Worm (Caenorhabditis elegans) whole organism, L1 larva: ENCODE measurements around the gene math-14.
A peak's percentile ranks its signal among the peaks of the same experiment; 100 is the strongest.

Experiments
- C34B4.2 ChIP-seq: sonication (generic microtip); optimal IDR thresholded peaks from 2 replicates; lab custom pipeline; 2017; ENCODE audit warnings: mild to moderate bottlenecking, missing genetic modification characterization, missing compliant biosample characterization
- Y116A8C.19 ChIP-seq: sonication (generic microtip); optimal IDR thresholded peaks from 2 replicates; lab custom pipeline; 2016; ENCODE audit warnings: missing compliant biosample characterization, missing genetic modification characterization, borderline replicate concordance
- aha-1 ChIP-seq: fragments of 150-350 bp; optimal IDR thresholded peaks from 2 replicates; lab custom pipeline; 2014; ENCODE audit warnings: missing biosample characterization, missing genetic modification characterization
- alr-1 ChIP-seq: fragments of 200-800 bp; sonication (Bioruptor generic); optimal IDR thresholded peaks from 2 replicates; lab custom pipeline; 2018; ENCODE audit warnings: borderline replicate concordance, mild to moderate bottlenecking, missing genetic modification characterization, missing compliant biosample characterization
- blmp-1 ChIP-seq: fragments of 150-350 bp; optimal IDR thresholded peaks from 2 replicates; lab custom pipeline; 2014; ENCODE audit warnings: missing biosample characterization, missing genetic modification characterization
- ceh-8 ChIP-seq: fragments of 200-800 bp; sonication (Bioruptor generic); optimal IDR thresholded peaks from 2 replicates; lab custom pipeline; 2018; ENCODE audit warnings: mild to moderate bottlenecking, missing genetic modification characterization, moderate library complexity, missing compliant biosample characterization
- ceh-82 ChIP-seq, 3 experiments: fragments of 150-350 bp in 1 of 3; sonication (generic microtip) in 2 of 3; optimal IDR thresholded peaks; 2 replicates each; lab custom pipeline; 2014 to 2017; ENCODE audit warnings: missing biosample characterization in 3 of 3, missing genetic modification characterization in 3 of 3
- ceh-88 ChIP-seq: fragments of 200-800 bp; sonication (Bioruptor generic); IDR thresholded peaks from 2 replicates; pipeline ENCODE4 v1.3.6; 2022; ENCODE audit warnings: missing genetic modification characterization, missing compliant biosample characterization
- dpl-1 ChIP-seq, 3 experiments: fragments of 150-350 bp in 2 of 3; sonication (generic microtip) in 1 of 3; optimal IDR thresholded peaks; 2 replicates each; lab custom pipeline; 2014 to 2017; ENCODE audit warnings: missing biosample characterization in 3 of 3, missing genetic modification characterization in 3 of 3, missing genetic modification reagents in 3 of 3
- dsc-1 ChIP-seq: sonication (generic microtip); optimal IDR thresholded peaks from 2 replicates; lab custom pipeline; 2016; ENCODE audit warnings: mild to moderate bottlenecking, missing genetic modification characterization, missing compliant biosample characterization
- efl-1 ChIP-seq, 4 experiments: fragments of 150-350 bp; optimal IDR thresholded peaks in 3 of 4; peaks in 1 of 4; 1 replicate in 1 of 4; 2 replicates in 3 of 4; lab custom pipeline; 2014; ENCODE audit warnings: missing biosample characterization in 2 of 4, missing genetic modification characterization in 2 of 4, missing genetic modification reagents in 2 of 4
- elt-2 ChIP-seq: sonication (generic microtip); optimal IDR thresholded peaks from 2 replicates; lab custom pipeline; 2016; ENCODE audit warnings: missing genetic modification characterization, mild to moderate bottlenecking, inconsistent platforms, missing compliant biosample characterization, missing genetic modification reagents
- elt-3 ChIP-seq, 6 experiments: fragments of 150-350 bp in 1 of 6; sonication (generic microtip); optimal IDR thresholded peaks; 2 replicates each; lab custom pipeline; 2017 to 2018; ENCODE audit warnings: missing biosample characterization in 6 of 6, missing genetic modification characterization in 6 of 6, inconsistent platforms in 1 of 6
- grh-1 ChIP-seq: fragments of 200-800 bp; sonication (Bioruptor generic); IDR thresholded peaks from 2 replicates; pipeline ENCODE4 v1.3.6; 2022; ENCODE audit warnings: missing genetic modification reagents, missing genetic modification characterization, missing compliant biosample characterization
- lin-14 ChIP-seq: fragments of 200-800 bp; sonication (Bioruptor generic); optimal IDR thresholded peaks from 2 replicates; lab custom pipeline; 2018; ENCODE audit warnings: mild to moderate bottlenecking, missing genetic modification characterization, moderate library complexity, missing compliant biosample characterization
- lin-35 ChIP-seq, 2 experiments: fragments of 150-350 bp; optimal IDR thresholded peaks; 2 replicates each; lab custom pipeline; 2014; ENCODE audit warnings: missing biosample characterization in 2 of 2, missing genetic modification characterization in 2 of 2, missing genetic modification reagents in 2 of 2
- lin-39 ChIP-seq: fragments of 150-350 bp; optimal IDR thresholded peaks from 2 replicates; lab custom pipeline; 2014; ENCODE audit warnings: missing biosample characterization, missing genetic modification reagents, missing genetic modification characterization
- mab-9 ChIP-seq: fragments of 200-800 bp; sonication (Bioruptor generic); IDR thresholded peaks from 2 replicates; pipeline ENCODE4 v1.3.6; 2022; ENCODE audit warnings: missing genetic modification reagents, missing genetic modification characterization, missing compliant biosample characterization
- nhr-19 ChIP-seq: fragments of 200-800 bp; sonication (Bioruptor generic); conservative IDR thresholded peaks from 2 replicates; pipeline ENCODE4 v1.3.6; 2022; ENCODE audit warnings: missing genetic modification characterization, missing compliant biosample characterization
- nhr-47 ChIP-seq: sonication (generic microtip); optimal IDR thresholded peaks from 2 replicates; lab custom pipeline; 2016; ENCODE audit warnings: mild to moderate bottlenecking, missing genetic modification characterization, moderate library complexity, missing compliant biosample characterization
- nhr-76 ChIP-seq: sonication (generic microtip); optimal IDR thresholded peaks from 2 replicates; lab custom pipeline; 2017; ENCODE audit warnings: missing biosample characterization, missing genetic modification characterization
- nhr-84 ChIP-seq: sonication (generic microtip); optimal IDR thresholded peaks from 2 replicates; lab custom pipeline; 2017; ENCODE audit warnings: missing biosample characterization, missing genetic modification characterization
- nhr-90 ChIP-seq: sonication (generic microtip); optimal IDR thresholded peaks from 2 replicates; lab custom pipeline; 2016; ENCODE audit warnings: mild to moderate bottlenecking, missing genetic modification characterization, missing compliant biosample characterization; ENCODE audit not compliant: poor library complexity
- pax-3 ChIP-seq: fragments of 200-800 bp; sonication (Bioruptor generic); optimal IDR thresholded peaks from 2 replicates; lab custom pipeline; 2018; ENCODE audit warnings: mild to moderate bottlenecking, missing genetic modification characterization, moderate library complexity, missing compliant biosample characterization
- pqm-1 ChIP-seq: sonication (generic microtip); optimal IDR thresholded peaks from 3 replicates; lab custom pipeline; 2017; ENCODE audit warnings: missing biosample characterization, missing genetic modification characterization
- skn-1 ChIP-seq: fragments of 150-350 bp; optimal IDR thresholded peaks from 2 replicates; lab custom pipeline; 2014; ENCODE audit warnings: missing biosample characterization, missing genetic modification characterization
- snpc-4 ChIP-seq: fragments of 150-350 bp; optimal IDR thresholded peaks from 2 replicates; lab custom pipeline; 2014; ENCODE audit warnings: missing biosample characterization, missing genetic modification characterization
- tbx-2 ChIP-seq: sonication (generic microtip); optimal IDR thresholded peaks from 2 replicates; lab custom pipeline; 2016; ENCODE audit warnings: missing genetic modification characterization, missing compliant biosample characterization
- tlp-1 ChIP-seq: fragments of 150-350 bp; optimal IDR thresholded peaks from 2 replicates; lab custom pipeline; 2014; ENCODE audit warnings: missing biosample characterization, missing genetic modification characterization
- unc-130 ChIP-seq: fragments of 150-350 bp; optimal IDR thresholded peaks from 2 replicates; lab custom pipeline; 2017; ENCODE audit warnings: missing biosample characterization, missing genetic modification characterization, inconsistent platforms
- unc-30 ChIP-seq: sonication (generic microtip); optimal IDR thresholded peaks from 2 replicates; lab custom pipeline; 2017; ENCODE audit warnings: missing biosample characterization, missing genetic modification characterization
- unc-62 ChIP-seq: fragments of 150-350 bp; optimal IDR thresholded peaks from 2 replicates; lab custom pipeline; 2014; ENCODE audit warnings: missing biosample characterization, missing genetic modification reagents, missing genetic modification characterization
- unc-86 ChIP-seq: sonication (generic microtip); optimal IDR thresholded peaks from 2 replicates; lab custom pipeline; 2016; ENCODE audit warnings: missing genetic modification characterization, missing compliant biosample characterization
- xbp-1 ChIP-seq: sonication (generic microtip); optimal IDR thresholded peaks from 2 replicates; lab custom pipeline; 2016; ENCODE audit warnings: missing genetic modification characterization, missing compliant biosample characterization
- zag-1 ChIP-seq: fragments of 150-350 bp; optimal IDR thresholded peaks from 2 replicates; lab custom pipeline; 2014; ENCODE audit warnings: missing biosample characterization, missing genetic modification characterization

math-14 gene

ce11 chrII:1884635-1885034, 15.4 kb downstream of the math-14 start, which contains the start of gene math-6:
Gene math-6 (minus strand): TSS chrII:1884735.
- TF ChIP-seq tbx-2 (tag; lab: Kevin White, UChicago) (no peak), ceh-8 (no peak), dpl-1 (GFP tag; optimal IDR thresholded peaks at IDR 0.05; lab: Kevin White, UChicago) (no peak), aha-1 (tag; lab: Kevin White, UChicago) (no peak), nhr-19 (GFP tag; lab: Robert Waterston, UW) (no peak), dsc-1 (no peak), nhr-47 (no peak), ceh-88 (GFP tag; lab: Robert Waterston, UW) (no peak), grh-1 (GFP tag; lab: Robert Waterston, UW) (no peak), elt-2 (no peak)
- TF ChIP-seq, all 84 proteins: peak for 0

ce11 chrII:1886379-1886778, 17.2 kb downstream of the math-14 start, which contains the start of gene math-7:
Gene math-7 (minus strand): TSS chrII:1886479.
- TF ChIP-seq snpc-4 (tag; lab: Kevin White, UChicago) (no peak), pax-3 (tag; lab: Kevin White, UChicago) (no peak), nhr-90 (no peak), C34B4.2 (no peak), unc-62 (GFP tag; lab: Kevin White, UChicago) (no peak), skn-1 (tag; lab: Kevin White, UChicago) (no peak), unc-86 (no peak), lin-14 (GFP tag; lab: Kevin White, UChicago) (no peak), zag-1 (tag; lab: Kevin White, UChicago) (no peak), elt-3 (tag; optimal IDR thresholded peaks at IDR 0.05; lab: Kevin White, UChicago) (no peak), aha-1 (tag; lab: Kevin White, UChicago) (no peak), Y116A8C.19 (tag; lab: Kevin White, UChicago) (no peak), lin-35 (GFP tag; optimal IDR thresholded peaks at IDR 0.05; lab: Kevin White, UChicago) (no peak), blmp-1 (no peak), nhr-84 (tag; lab: Kevin White, UChicago) (no peak)
- TF ChIP-seq, all 84 proteins: peak for 0

DNA sequence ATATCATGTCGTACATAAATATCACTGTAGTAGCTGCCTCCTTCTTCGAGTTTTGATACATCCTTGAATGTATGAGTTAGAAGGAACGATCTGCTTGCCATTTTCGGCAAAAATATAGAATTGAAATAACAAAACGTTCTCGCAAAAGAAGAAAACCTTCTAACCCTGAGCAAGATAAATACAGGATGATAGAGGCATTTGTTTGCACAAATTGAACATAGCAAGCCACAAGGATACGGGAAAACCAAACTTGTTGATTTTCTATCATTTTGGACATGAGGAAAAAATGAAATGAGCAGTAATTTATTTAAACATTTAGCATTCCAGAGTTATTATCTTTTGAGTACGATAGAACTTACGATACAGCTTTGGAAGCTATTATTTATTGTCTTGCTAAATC, 19.9 kb downstream of the math-14 start, which contains the start of gene math-8:
TSS of gene math-8 (minus strand) at position 101 of the 400 bp plus-strand sequence.
- no peak for TF ChIP-seq unc-30 (tag; lab: Kevin White, UChicago)
- TF ChIP-seq unc-130 (tag; lab: Kevin White, UChicago) = no peak
- no peak for TF ChIP-seq alr-1 (tag; lab: Kevin White, UChicago)
- no peak for TF ChIP-seq mab-9 (GFP tag; lab: Robert Waterston, UW)
- TF ChIP-seq zag-1 (tag; lab: Kevin White, UChicago) = no peak
- TF ChIP-seq aha-1 (tag; lab: Kevin White, UChicago) = no peak
- TF ChIP-seq pqm-1 (tag; lab: Kevin White, UChicago) = no peak
- no peak for TF ChIP-seq tlp-1 (tag; lab: Kevin White, UChicago)
- no peak for TF ChIP-seq C34B4.2
- no peak for TF ChIP-seq nhr-76 (tag; lab: Kevin White, UChicago)
- no peak for TF ChIP-seq lin-39 (tag; lab: Kevin White, UChicago)
- TF ChIP-seq ceh-82 (tag; optimal IDR thresholded peaks at IDR 0.05; lab: Kevin White, UChicago) = no peak
- TF ChIP-seq nhr-84 (tag; lab: Kevin White, UChicago) = no peak
- TF ChIP-seq xbp-1 (tag; lab: Kevin White, UChicago) = no peak

ce11 chrII:1890682-1891081, 21.5 kb downstream of the math-14 start, which contains the start of gene math-9:
Gene math-9 (minus strand): TSS chrII:1890782.
- no peak for TF ChIP-seq unc-130 (tag; lab: Kevin White, UChicago)
- no peak for TF ChIP-seq efl-1 (optimal IDR thresholded peaks at IDR 0.05; lab: Kevin White, UChicago)
- TF ChIP-seq efl-1 (GFP tag; optimal IDR thresholded peaks at IDR 0.05 in 1 of 2; lab: Kevin White, UChicago) = peak in 1 of 2 experiments; percentile 45
